Worm (Caenorhabditis elegans): ENCODE measurements around the gene idpb-4.

The idpb-4 gene

DNA sequence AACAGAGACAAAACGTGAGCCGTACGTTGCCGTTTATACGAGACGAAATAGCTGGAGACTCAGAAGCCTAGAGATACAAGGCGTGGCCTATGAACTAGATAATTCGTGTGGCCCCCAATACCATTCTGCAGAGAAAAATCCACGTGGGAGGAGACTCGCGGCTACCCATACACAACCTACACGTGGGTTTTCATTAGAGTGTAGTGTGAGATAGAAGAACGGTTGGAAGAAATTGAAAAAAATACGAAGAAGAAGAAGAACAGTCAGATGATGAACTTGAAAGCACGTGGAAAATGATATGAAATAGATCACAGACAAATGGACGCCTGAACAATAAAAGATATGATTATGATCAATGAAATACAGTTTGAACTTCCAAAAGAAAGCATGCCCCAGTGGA, 27.8 kb upstream of the idpb-4 start (continued):
- TF ChIP-seq F10B5.3 (tag; optimal IDR thresholded peaks at IDR 0.05) (no peak), F37D6.2 (tag; optimal IDR thresholded peaks at IDR 0.05) (no peak), unc-130 (GFP tag; optimal IDR thresholded peaks at IDR 0.05) (no peak), nhr-25 (tag; optimal IDR thresholded peaks at IDR 0.05; ENCODE audit: borderline replicate concordance, insufficient read depth) (peak; percentile 30), nhr-237 (tag; optimal IDR thresholded peaks at IDR 0.05) (no peak), Y105C5A.15 (GFP tag; IDR thresholded peaks at IDR 0.05) (no peak), T26A8.4 (GFP tag; IDR thresholded peaks at IDR 0.05) (no peak), nhr-41 (GFP tag; IDR thresholded peaks at IDR 0.05) (no peak)

DNA sequence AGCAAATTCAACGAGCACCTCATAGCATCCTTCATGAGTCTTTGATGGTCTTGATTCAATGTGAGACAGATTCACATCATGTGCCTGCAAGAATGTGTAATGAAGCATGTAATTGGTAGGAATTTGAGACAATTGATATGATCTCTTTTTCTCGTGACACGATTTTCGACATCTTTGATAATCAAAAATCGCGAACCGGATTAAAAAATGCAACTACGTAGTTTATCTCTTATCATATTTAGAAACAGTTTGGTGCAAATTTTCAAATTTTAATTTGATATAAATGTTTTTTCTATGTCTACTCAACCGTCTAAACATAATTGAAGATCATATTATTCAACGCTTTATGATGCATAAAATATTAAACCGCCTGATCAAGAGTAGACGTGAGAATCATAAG, 27.0 kb upstream of the idpb-4 start:
- TF ChIP-seq hlh-30 (tag; optimal IDR thresholded peaks at IDR 0.05; ENCODE audit: insufficient read depth) (peak; percentile 35), unc-62 (GFP tag; optimal IDR thresholded peaks at IDR 0.05 in 1 of 2) (peak in 1 of 2 experiments; percentile 13), unc-62 (tag; optimal IDR thresholded peaks at IDR 0.05) (no peak), nhr-10 (tag; optimal IDR thresholded peaks at IDR 0.05) (no peak), aha-1 (tag) (peak; percentile 8)

DNA sequence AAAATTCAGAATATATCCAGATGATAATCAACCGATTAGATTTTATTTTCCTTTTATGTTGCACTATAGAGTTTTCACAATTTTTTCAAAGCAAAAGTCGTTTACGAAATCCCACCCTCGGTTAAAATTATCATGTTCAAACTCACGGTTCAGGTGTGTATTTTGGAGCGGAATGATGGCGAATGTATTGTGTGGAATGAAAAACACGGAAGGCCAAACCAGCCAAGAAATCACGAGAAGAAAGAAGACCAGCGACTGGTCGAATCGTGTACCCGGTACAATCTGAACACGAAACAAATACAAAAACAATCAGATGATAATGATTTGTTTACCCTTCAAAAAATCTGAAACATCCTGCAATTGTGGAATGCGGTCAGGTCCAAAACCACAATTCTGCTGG, 26.0 kb upstream of the idpb-4 start:
- TF ChIP-seq ZK546.5 (tag; optimal IDR thresholded peaks at IDR 0.05) (no peak), nhr-28 (tag; optimal IDR thresholded peaks at IDR 0.05) (peak; percentile 56), aha-1 (tag) (peak; percentile 68), T20F7.1 (GFP tag; optimal IDR thresholded peaks at IDR 0.05) (no peak)

DNA sequence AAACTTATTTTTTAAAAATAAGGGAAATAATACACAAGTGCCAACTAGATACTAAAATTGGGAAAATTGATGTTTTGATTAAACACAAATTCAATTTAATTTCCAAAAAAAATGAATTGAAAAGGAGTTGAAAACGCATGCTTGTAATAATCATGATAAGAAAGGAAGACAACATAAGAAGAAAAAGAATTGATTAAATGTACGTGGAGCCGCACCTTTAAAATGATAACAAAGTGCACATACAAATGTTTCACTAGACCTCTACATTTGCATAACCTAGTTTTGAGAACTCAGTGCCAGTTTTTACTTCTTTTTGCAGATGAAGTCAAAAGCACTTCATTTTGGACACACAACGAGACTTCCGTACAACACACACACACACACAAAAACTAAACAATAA, 24.4 kb upstream of the idpb-4 start:
- peak; percentile 44 for TF ChIP-seq pqm-1 (tag; optimal IDR thresholded peaks at IDR 0.05)
- TF ChIP-seq nhr-28 (tag; optimal IDR thresholded peaks at IDR 0.05), result peak; percentile 19
- no peak for TF ChIP-seq mep-1 (tag; optimal IDR thresholded peaks at IDR 0.05)
- TF ChIP-seq dmd-6 (GFP tag; IDR thresholded peaks at IDR 0.05), result 0 out of 2 replicates have a peak, but pooled peaks have one; percentile 15

DNA sequence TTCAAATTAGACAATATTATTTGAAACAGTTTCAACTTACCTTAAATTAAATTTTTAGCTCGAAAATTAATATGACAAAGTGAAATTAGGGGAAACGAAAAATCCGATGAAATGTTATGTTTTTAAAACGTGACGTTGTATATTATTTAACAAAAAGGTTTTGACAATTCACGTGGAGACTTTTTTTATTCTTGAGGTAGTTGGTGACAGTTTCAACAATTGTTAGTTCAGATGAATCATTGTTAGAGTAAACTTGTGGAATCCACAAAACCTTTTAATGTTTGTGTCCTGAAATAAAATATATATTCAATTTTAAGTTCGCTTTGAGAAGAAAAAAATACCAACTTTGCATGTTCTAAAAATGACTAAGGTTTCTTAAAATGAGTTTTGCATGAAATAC, 22.1 kb upstream of the idpb-4 start, which contains the start of gene fut-1:
fut-1 (minus strand) TSS at position 101 of the 400 bp plus-strand sequence.
- TF ChIP-seq zfp-3 (GFP tag; conservative IDR thresholded peaks at IDR 0.05) (no peak), daf-16 (GFP tag; optimal IDR thresholded peaks at IDR 0.05) (no peak), daf-16 (tag; optimal IDR thresholded peaks at IDR 0.05) (no peak), daf-12 (tag; optimal IDR thresholded peaks at IDR 0.05) (no peak), skn-1 (tag; optimal IDR thresholded peaks at IDR 0.05) (no peak), F26F4.8 (GFP tag; conservative IDR thresholded peaks at IDR 0.05) (no peak), dmd-6 (GFP tag; IDR thresholded peaks at IDR 0.05) (no peak), ctbp-1 (GFP tag; IDR thresholded peaks at IDR 0.05) (no peak), lin-38 (GFP tag; IDR thresholded peaks at IDR 0.05) (no peak), aly-2 (tag; optimal IDR thresholded peaks at IDR 0.05) (no peak), Y75B8A.6 (GFP tag; IDR thresholded peaks at IDR 0.05) (no peak), F10B5.3 (tag; optimal IDR thresholded peaks at IDR 0.05) (no peak), unc-39 (tag; optimal IDR thresholded peaks at IDR 0.05) (no peak), Y105C5A.15 (GFP tag; IDR thresholded peaks at IDR 0.05) (no peak)

DNA sequence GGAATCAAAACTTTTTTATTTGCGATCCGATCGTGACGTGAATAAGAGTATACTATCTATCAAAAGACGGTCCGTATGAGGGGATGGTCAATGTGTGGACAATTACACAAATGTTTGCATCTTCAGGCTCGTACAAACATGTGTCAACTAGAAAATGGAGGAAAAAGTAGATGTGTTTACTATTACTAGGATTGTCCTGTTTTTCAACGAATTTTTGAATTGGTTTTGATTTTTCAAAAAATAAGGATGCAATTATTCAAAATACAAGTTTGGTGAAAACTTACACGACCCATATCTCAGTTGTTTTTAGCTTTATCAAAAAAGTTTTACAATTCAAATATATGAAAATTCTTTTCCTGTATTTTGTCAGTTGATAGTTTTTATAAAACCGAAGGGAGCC, 17.9 kb upstream of the idpb-4 start, which contains the start of gene K08F8.7:
K08F8.7 (minus strand) TSS at position 101 of the 400 bp plus-strand sequence.
- TF ChIP-seq snpc-1.2 (GFP tag; IDR thresholded peaks at IDR 0.05), result no peak
- TF ChIP-seq lin-15B (tag; optimal IDR thresholded peaks at IDR 0.05), result no peak
- no peak for TF ChIP-seq ZK546.5 (tag; optimal IDR thresholded peaks at IDR 0.05)
- TF ChIP-seq nhr-42 (GFP tag; IDR thresholded peaks at IDR 0.05), result no peak
- TF ChIP-seq Y75B8A.6 (GFP tag; IDR thresholded peaks at IDR 0.05), result no peak
- no peak for TF ChIP-seq zip-2 (tag; optimal IDR thresholded peaks at IDR 0.05)
- no peak for TF ChIP-seq set-16 (GFP tag; IDR thresholded peaks at IDR 0.05)

Measured in whole organism, L4 larva.